Worm (Caenorhabditis elegans): ENCODE measurements around the gene F40F9.3.

DNA sequence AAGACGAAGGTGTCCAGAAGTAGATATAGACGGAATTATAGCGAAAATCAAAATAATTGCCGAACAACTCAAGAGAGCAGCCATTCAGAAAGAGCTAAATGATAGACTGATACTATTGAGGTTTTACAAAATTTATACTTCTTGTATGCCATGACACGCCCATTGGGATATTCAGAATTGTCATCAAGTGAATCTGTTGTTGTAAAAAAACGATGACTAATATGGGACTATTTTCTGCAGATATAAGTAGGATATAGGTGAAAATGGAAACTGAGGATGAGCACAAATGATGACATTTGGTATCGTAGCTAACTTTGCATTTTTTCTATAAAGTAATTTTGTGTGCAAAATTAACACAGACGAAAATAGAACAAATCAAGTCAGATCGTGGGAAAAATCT, 40.7 kb downstream of the F40F9.3 start, which contains the start of gene F58E6.8:
- no peak for TF ChIP-seq nhr-237 (tag; optimal IDR thresholded peaks at IDR 0.05)
- no peak for TF ChIP-seq ceh-9 (tag; optimal IDR thresholded peaks at IDR 0.05)
- TF ChIP-seq nhr-25 (tag; optimal IDR thresholded peaks at IDR 0.05), result no peak
